Worm (Caenorhabditis elegans): ENCODE measurements around the gene T07E3.2.

DNA sequence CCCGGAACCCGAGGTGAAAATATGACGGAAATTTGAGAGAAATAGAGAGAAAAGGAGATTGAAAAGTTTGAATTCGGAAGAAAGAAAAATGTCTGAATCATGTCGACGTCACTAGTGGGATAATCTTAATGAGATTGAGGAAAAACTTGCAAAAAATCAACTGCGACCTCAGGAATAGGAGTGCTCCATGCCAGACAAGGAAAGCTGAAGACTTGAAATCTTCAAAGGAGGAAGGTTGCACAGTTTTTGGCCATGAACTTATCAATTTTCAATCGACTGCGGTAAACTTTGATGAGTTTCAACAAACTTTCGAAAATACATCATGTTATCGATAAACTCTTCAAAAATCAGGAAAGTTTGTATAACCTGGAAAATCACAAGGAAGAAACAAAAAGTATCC is 5.9 kb downstream of the T07E3.2 start, which contains the start of gene pdf-1:
- TF ChIP-seq pha-4 (GFP tag; IDR thresholded peaks at IDR 0.05) (no peak), pha-4 (tag; optimal IDR thresholded peaks at IDR 0.05) (no peak), nhr-28 (tag; optimal IDR thresholded peaks at IDR 0.05) (no peak), ceh-82 (tag; optimal IDR thresholded peaks at IDR 0.05) (no peak), nhr-237 (tag; optimal IDR thresholded peaks at IDR 0.05) (no peak), mdl-1 (tag; optimal IDR thresholded peaks at IDR 0.05) (no peak), mep-1 (tag; optimal IDR thresholded peaks at IDR 0.05) (no peak), duxl-1 (tag; optimal IDR thresholded peaks at IDR 0.05; ENCODE audit: poor library complexity) (no peak), F49E8.2 (tag; optimal IDR thresholded peaks at IDR 0.05; ENCODE audit: borderline replicate concordance) (no peak), attf-4 (tag; optimal IDR thresholded peaks at IDR 0.05) (no peak), nhr-42 (GFP tag; IDR thresholded peaks at IDR 0.05) (no peak), snpc-4 (tag; optimal IDR thresholded peaks at IDR 0.05) (no peak), nhr-77 (tag; optimal IDR thresholded peaks at IDR 0.05) (no peak), ama-1 (optimal IDR thresholded peaks at IDR 0.05) (no peak)

Data from whole organism, L4 larva.